Worm (Caenorhabditis elegans) whole organism, L2 larva: ENCODE data around the gene C52G5.2.

Source experiments
- C34F6.9 ChIP-seq: fragments of 150-350 bp; optimal IDR thresholded peaks from 2 replicates; lab custom pipeline; 2014; ENCODE audit warnings: missing biosample characterization, missing genetic modification characterization
- F13H6.1 ChIP-seq: sonication (generic microtip); optimal IDR thresholded peaks from 2 replicates; lab custom pipeline; 2016; ENCODE audit warnings: missing genetic modification characterization, missing compliant biosample characterization
- R02D3.7 ChIP-seq: fragments of 150-350 bp; optimal IDR thresholded peaks from 2 replicates; lab custom pipeline; 2014; ENCODE audit warnings: missing biosample characterization, missing genetic modification characterization
- Y55F3AM.14 ChIP-seq: fragments of 200-800 bp; sonication (Bioruptor generic); optimal IDR thresholded peaks from 2 replicates; lab custom pipeline; 2018; ENCODE audit warnings: mild to moderate bottlenecking, missing genetic modification characterization, missing compliant biosample characterization
- ZK546.5 ChIP-seq: sonication (generic microtip); optimal IDR thresholded peaks from 2 replicates; lab custom pipeline; 2017; ENCODE audit warnings: missing biosample characterization, missing genetic modification characterization
- alr-1 ChIP-seq: fragments of 150-350 bp; optimal IDR thresholded peaks from 2 replicates; lab custom pipeline; 2014; ENCODE audit warnings: missing biosample characterization, missing genetic modification characterization
- ama-1 ChIP-seq: fragments of 150-350 bp; optimal IDR thresholded peaks from 2 replicates; lab custom pipeline; 2018; ENCODE audit warnings: inconsistent platforms
- blmp-1 ChIP-seq: sonication (generic microtip); optimal IDR thresholded peaks from 2 replicates; lab custom pipeline; 2017; ENCODE audit warnings: missing genetic modification characterization, mild to moderate bottlenecking, missing compliant biosample characterization, antibody characterized with exemption, moderate library complexity; ENCODE audit not compliant: insufficient read depth
- ceh-16 ChIP-seq: fragments of 150-350 bp; optimal IDR thresholded peaks from 2 replicates; lab custom pipeline; 2014; ENCODE audit warnings: missing biosample characterization, missing genetic modification characterization
- ceh-82 ChIP-seq: fragments of 150-350 bp; optimal IDR thresholded peaks from 2 replicates; lab custom pipeline; 2014; ENCODE audit warnings: missing biosample characterization, missing genetic modification characterization
- crh-2 ChIP-seq: sonication (generic microtip); optimal IDR thresholded peaks from 2 replicates; lab custom pipeline; 2017; ENCODE audit warnings: missing biosample characterization, missing genetic modification characterization
- dmd-4 ChIP-seq: sonication (generic microtip); optimal IDR thresholded peaks from 2 replicates; lab custom pipeline; 2017; ENCODE audit warnings: missing biosample characterization, missing genetic modification characterization
- egl-27 ChIP-seq: sonication (generic microtip); optimal IDR thresholded peaks from 3 replicates; lab custom pipeline; 2017; ENCODE audit warnings: missing biosample characterization, missing genetic modification reagents, missing genetic modification characterization
- elt-3 ChIP-seq: sonication (generic microtip); optimal IDR thresholded peaks from 2 replicates; lab custom pipeline; 2017; ENCODE audit warnings: missing biosample characterization, missing genetic modification characterization
- fos-1 ChIP-seq: fragments of 150-350 bp; optimal IDR thresholded peaks from 2 replicates; lab custom pipeline; 2014; ENCODE audit warnings: missing biosample characterization, missing genetic modification characterization
- gmeb-1 ChIP-seq: fragments of 150-350 bp; optimal IDR thresholded peaks from 2 replicates; lab custom pipeline; 2014; ENCODE audit warnings: missing biosample characterization, missing genetic modification characterization
- lin-13 ChIP-seq: fragments of 150-350 bp; optimal IDR thresholded peaks from 2 replicates; lab custom pipeline; 2014; ENCODE audit warnings: missing biosample characterization, missing genetic modification reagents, missing genetic modification characterization
- lin-39 ChIP-seq: fragments of 150-350 bp; optimal IDR thresholded peaks from 2 replicates; lab custom pipeline; 2014; ENCODE audit warnings: missing biosample characterization, missing genetic modification reagents, missing genetic modification characterization
- lsy-2 ChIP-seq, 2 experiments: fragments of 150-350 bp in 1 of 2; sonication (generic microtip) in 1 of 2; optimal IDR thresholded peaks; 2 replicates each; lab custom pipeline; 2014 to 2017; ENCODE audit warnings: missing biosample characterization in 2 of 2, missing genetic modification characterization in 2 of 2
- mab-5 ChIP-seq: fragments of 150-350 bp; optimal IDR thresholded peaks from 2 replicates; lab custom pipeline; 2014; ENCODE audit warnings: missing biosample characterization, missing genetic modification characterization
- mdl-1 ChIP-seq, 2 experiments: fragments of 150-350 bp in 1 of 2; sonication (generic microtip) in 1 of 2; optimal IDR thresholded peaks; 2 replicates each; lab custom pipeline; 2017; ENCODE audit warnings: missing biosample characterization in 2 of 2, missing genetic modification characterization in 2 of 2
- nhr-10 ChIP-seq: sonication (generic microtip); optimal IDR thresholded peaks from 2 replicates; lab custom pipeline; 2017; ENCODE audit warnings: missing biosample characterization, missing genetic modification characterization
- nhr-11 ChIP-seq: fragments of 150-350 bp; optimal IDR thresholded peaks from 2 replicates; lab custom pipeline; 2014; ENCODE audit warnings: missing biosample characterization, missing genetic modification characterization
- nhr-12 ChIP-seq: fragments of 150-350 bp; optimal IDR thresholded peaks from 2 replicates; lab custom pipeline; 2014; ENCODE audit warnings: missing biosample characterization, missing genetic modification characterization
- nhr-129 ChIP-seq: fragments of 150-350 bp; optimal IDR thresholded peaks from 2 replicates; lab custom pipeline; 2014; ENCODE audit warnings: missing biosample characterization, missing genetic modification characterization
- nhr-21 ChIP-seq: fragments of 150-350 bp; optimal IDR thresholded peaks from 2 replicates; lab custom pipeline; 2014; ENCODE audit warnings: missing biosample characterization, missing genetic modification characterization
- nhr-23 ChIP-seq: fragments of 150-350 bp; optimal IDR thresholded peaks from 2 replicates; lab custom pipeline; 2014; ENCODE audit warnings: missing biosample characterization, missing genetic modification reagents, missing genetic modification characterization
- nhr-237 ChIP-seq: fragments of 150-350 bp; optimal IDR thresholded peaks from 2 replicates; lab custom pipeline; 2014; ENCODE audit warnings: missing biosample characterization, missing genetic modification characterization
- nhr-25 ChIP-seq: fragments of 150-350 bp; sonication (generic microtip); optimal IDR thresholded peaks from 3 replicates; lab custom pipeline; 2014; ENCODE audit warnings: missing biosample characterization, missing genetic modification characterization
- nhr-6 ChIP-seq: fragments of 150-350 bp; optimal IDR thresholded peaks from 2 replicates; lab custom pipeline; 2014; ENCODE audit warnings: missing biosample characterization, missing genetic modification characterization
- nhr-77 ChIP-seq: fragments of 150-350 bp; optimal IDR thresholded peaks from 2 replicates; lab custom pipeline; 2014; ENCODE audit warnings: missing biosample characterization, missing genetic modification characterization
- peb-1 ChIP-seq: fragments of 150-350 bp; optimal IDR thresholded peaks from 2 replicates; lab custom pipeline; 2014; ENCODE audit warnings: missing biosample characterization, missing genetic modification characterization
- sem-4 ChIP-seq: fragments of 150-350 bp; optimal IDR thresholded peaks from 2 replicates; lab custom pipeline; 2014; ENCODE audit warnings: missing biosample characterization, missing genetic modification reagents, missing genetic modification characterization
- skn-1 ChIP-seq: sonication (generic microtip); optimal IDR thresholded peaks from 2 replicates; lab custom pipeline; 2017; ENCODE audit warnings: missing biosample characterization, missing genetic modification characterization
- sma-3 ChIP-seq: sonication (generic microtip); optimal IDR thresholded peaks from 2 replicates; lab custom pipeline; 2016; ENCODE audit warnings: missing genetic modification reagents, missing genetic modification characterization, missing compliant biosample characterization
- sma-9 ChIP-seq, 2 experiments: fragments of 150-350 bp in 1 of 2; sonication (generic microtip) in 1 of 2; optimal IDR thresholded peaks; 2 replicates each; lab custom pipeline; 2014 to 2016; ENCODE audit warnings: missing genetic modification characterization in 2 of 2, mild to moderate bottlenecking in 1 of 2, missing biosample characterization in 1 of 2, missing compliant biosample characterization in 1 of 2, missing genetic modification reagents in 1 of 2, moderate library complexity in 1 of 2
- unc-39 ChIP-seq: fragments of 150-350 bp; optimal IDR thresholded peaks from 2 replicates; lab custom pipeline; 2014; ENCODE audit warnings: missing biosample characterization, missing genetic modification characterization
- unc-55 ChIP-seq: fragments of 150-350 bp; sonication (generic microtip); optimal IDR thresholded peaks from 3 replicates; lab custom pipeline; 2014; ENCODE audit warnings: missing biosample characterization, missing genetic modification reagents, missing genetic modification characterization
- unc-62 ChIP-seq: fragments of 150-350 bp; optimal IDR thresholded peaks from 2 replicates; lab custom pipeline; 2014; ENCODE audit warnings: missing biosample characterization, missing genetic modification reagents, missing genetic modification characterization

The C52G5.2 gene

DNA sequence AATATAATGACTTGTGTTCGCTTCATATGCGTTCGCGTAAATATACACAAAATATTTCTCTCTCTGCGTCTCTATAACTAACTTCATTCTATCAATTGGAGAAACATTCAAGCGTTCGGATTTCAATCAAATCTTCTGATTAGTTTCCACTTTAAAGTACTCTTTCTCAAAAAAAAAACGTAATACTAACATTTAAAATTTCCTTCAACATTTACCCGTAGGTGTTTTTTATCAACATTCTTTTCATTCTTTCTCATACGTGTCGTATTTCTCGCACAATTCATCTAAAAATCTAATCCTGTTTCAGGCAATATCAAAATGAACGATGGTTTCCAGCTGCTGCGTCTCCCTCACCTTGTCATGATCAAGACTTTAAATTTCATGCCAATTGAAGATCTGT, 14.6 kb downstream of the C52G5.2 start, which contains the start of gene T14G8.2:
Gene T14G8.2, plus strand, starts transcription at position 301 of the 400 bp plus-strand sequence.
- TF ChIP-seq R02D3.7 (tag; lab: Kevin White, UChicago) (no peak), dmd-4 (no peak), unc-62 (GFP tag; lab: Kevin White, UChicago) (no peak), C34F6.9 (no peak), unc-55 (GFP tag; lab: Kevin White, UChicago) (no peak), fos-1 (tag; lab: Kevin White, UChicago) (no peak), nhr-10 (tag; lab: Kevin White, UChicago) (no peak), lsy-2 (tag; optimal IDR thresholded peaks at IDR 0.05; lab: Kevin White, UChicago) (no peak), nhr-129 (no peak), mdl-1 (tag; optimal IDR thresholded peaks at IDR 0.05; lab: Kevin White, UChicago) (no peak), F13H6.1 (no peak), nhr-11 (tag; lab: Kevin White, UChicago) (no peak)

DNA sequence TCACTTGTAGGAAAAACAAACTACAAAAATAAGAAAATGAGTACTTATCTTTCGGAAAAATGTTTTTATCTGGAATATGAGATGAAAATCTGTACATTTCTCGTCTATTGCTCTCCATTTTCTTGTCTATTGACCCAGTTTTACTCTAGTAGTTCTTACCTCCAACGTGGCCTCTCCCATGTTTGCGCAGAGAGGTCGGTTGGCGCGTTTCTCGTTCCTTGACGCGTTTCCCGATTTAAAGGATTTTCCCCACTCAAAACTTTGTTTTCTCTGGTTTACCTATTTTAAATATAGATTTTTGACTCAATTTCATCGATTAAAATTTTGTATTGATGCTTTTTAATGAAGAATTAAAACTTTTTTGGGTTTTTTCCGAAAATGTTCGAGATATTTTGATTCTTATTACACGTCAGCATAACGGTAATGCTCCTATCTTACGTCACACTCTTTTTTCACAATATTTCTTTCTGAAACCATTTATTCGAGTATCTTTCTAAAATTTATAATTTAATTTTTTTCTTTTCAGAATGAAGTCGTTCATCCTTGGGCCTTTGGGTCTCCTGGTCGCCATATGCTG, 17.7 kb downstream of the C52G5.2 start, which contains the start of gene T14G8.3:
Gene T14G8.3, plus strand, starts transcription at position 527 of the 577 bp plus-strand sequence.
- TF ChIP-seq alr-1 (tag; lab: Kevin White, UChicago), result no peak
- peak; percentile 67 for TF ChIP-seq F13H6.1
- no peak for TF ChIP-seq lin-39 (tag; lab: Kevin White, UChicago)
- TF ChIP-seq elt-3, result no peak
- TF ChIP-seq nhr-6 (tag; lab: Kevin White, UChicago), result no peak
- TF ChIP-seq sma-3 (GFP tag; lab: Kevin White, UChicago), result peak; percentile 56
- TF ChIP-seq nhr-237 (tag; lab: Kevin White, UChicago), result no peak
- TF ChIP-seq C34F6.9, result peak; percentile 49
- TF ChIP-seq nhr-10 (tag; lab: Kevin White, UChicago), result no peak
- no peak for TF ChIP-seq mab-5 (tag; lab: Kevin White, UChicago)
- TF ChIP-seq ceh-16 (tag; lab: Kevin White, UChicago), result no peak
- peak; percentile 54 for TF ChIP-seq nhr-21
- peak; percentile 55 for TF ChIP-seq lin-13
- peak; percentile 72 for TF ChIP-seq crh-2 (tag; lab: Kevin White, UChicago)
- TF ChIP-seq nhr-129, result peak; percentile 57
- TF ChIP-seq blmp-1 (tag; lab: Kevin White, UChicago), result no peak
- peak; percentile 56 for TF ChIP-seq sma-9 (GFP tag; optimal IDR thresholded peaks at IDR 0.05; lab: Kevin White, UChicago)
- TF ChIP-seq sma-9 (tag; optimal IDR thresholded peaks at IDR 0.05; lab: Kevin White, UChicago), result no peak
- TF ChIP-seq nhr-25 (tag; lab: Kevin White, UChicago), result no peak
- TF ChIP-seq skn-1 (tag; lab: Kevin White, UChicago), result no peak
- no peak for TF ChIP-seq ama-1 (lab: Kevin White, UChicago)
- TF ChIP-seq Y55F3AM.14 (GFP tag; lab: Kevin White, UChicago), result no peak
- TF ChIP-seq nhr-23 (tag; lab: Kevin White, UChicago), result no peak
- no peak for TF ChIP-seq ZK546.5 (tag; lab: Kevin White, UChicago)
- no peak for TF ChIP-seq ceh-82 (tag; lab: Kevin White, UChicago)
- peak; percentile 54 for TF ChIP-seq unc-55 (GFP tag; lab: Kevin White, UChicago)
- TF ChIP-seq nhr-11 (tag; lab: Kevin White, UChicago), result no peak
- no peak for TF ChIP-seq egl-27 (tag; lab: Kevin White, UChicago)
- TF ChIP-seq fos-1 (tag; lab: Kevin White, UChicago), result peak; percentile 63
- TF ChIP-seq sem-4 (tag; lab: Kevin White, UChicago), result peak; percentile 46
- TF ChIP-seq lsy-2 (tag; optimal IDR thresholded peaks at IDR 0.05; lab: Kevin White, UChicago), result peak; percentile 23 to 69
- TF ChIP-seq R02D3.7 (tag; lab: Kevin White, UChicago), result no peak
- TF ChIP-seq nhr-77, result no peak
- TF ChIP-seq unc-62 (GFP tag; lab: Kevin White, UChicago), result no peak
- TF ChIP-seq gmeb-1 (tag; lab: Kevin White, UChicago), result peak; percentile 46
- no peak for TF ChIP-seq mdl-1 (tag; optimal IDR thresholded peaks at IDR 0.05; lab: Kevin White, UChicago)

DNA sequence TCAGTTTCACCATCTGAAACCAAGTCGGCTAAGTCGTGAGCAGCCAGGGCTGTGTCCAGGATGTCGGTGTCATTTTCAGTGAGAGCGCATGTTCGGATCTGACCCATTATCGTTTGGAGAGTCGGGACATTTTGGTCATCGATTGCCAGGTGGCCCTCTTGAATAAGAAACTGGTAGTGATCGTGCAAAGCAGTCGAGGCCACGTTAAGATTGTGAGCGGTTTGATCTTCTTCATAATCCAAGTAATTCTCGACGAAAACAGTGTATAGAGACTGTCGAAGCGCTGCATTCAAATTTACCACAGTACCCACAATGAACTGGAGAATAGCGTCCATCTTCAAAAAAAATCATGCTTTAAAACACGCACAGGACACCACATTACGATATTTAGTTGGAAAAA, 19.4 kb downstream of the C52G5.2 start, which contains the start of gene T14G8.6:
Gene T14G8.6, minus strand, starts transcription at position 338 of the 400 bp plus-strand sequence.
- TF ChIP-seq C34F6.9, result no peak
- no peak for TF ChIP-seq lsy-2 (tag; optimal IDR thresholded peaks at IDR 0.05; lab: Kevin White, UChicago)
- TF ChIP-seq unc-39, result no peak
- no peak for TF ChIP-seq lin-39 (tag; lab: Kevin White, UChicago)
- no peak for TF ChIP-seq peb-1 (tag; lab: Kevin White, UChicago)
- no peak for TF ChIP-seq nhr-10 (tag; lab: Kevin White, UChicago)
- TF ChIP-seq nhr-12 (tag; lab: Kevin White, UChicago), result no peak
- no peak for TF ChIP-seq nhr-129
- no peak for TF ChIP-seq nhr-21
